Fruit fly (Drosophila melanogaster): ENCODE data around the gene Exo84.

Exo84 gene

dm6 chr3R:26030562-26030961 lies 21.5 kb downstream of the Exo84 start (continued):
- TF ChIP-seq yki (optimal IDR thresholded peaks at IDR 0.05) (no peak), abd-A (tag; optimal IDR thresholded peaks at IDR 0.05) (peak; percentile 52), kni (GFP tag; optimal IDR thresholded peaks at IDR 0.05) (peak; percentile 84), eyg (GFP tag; optimal IDR thresholded peaks at IDR 0.05) (no peak), Xrp1 (GFP tag; IDR thresholded peaks at IDR 0.05) (peak; percentile 11; the same call in 1 of the 2 replicates), CG17912 (GFP tag; optimal IDR thresholded peaks at IDR 0.05) (peak; percentile 10), CG3065 (GFP tag; optimal IDR thresholded peaks at IDR 0.05) (no peak), CG6272 (GFP tag; IDR thresholded peaks at IDR 0.05) (no peak), fru (optimal IDR thresholded peaks at IDR 0.05) (peak; percentile 63), tap (tag; optimal IDR thresholded peaks at IDR 0.05) (no peak), Nf-YC (tag; optimal IDR thresholded peaks at IDR 0.05) (no peak), al (GFP tag; IDR thresholded peaks at IDR 0.05) (no peak), jing (GFP tag; optimal IDR thresholded peaks at IDR 0.05) (no peak), ash1 (GFP tag; optimal IDR thresholded peaks at IDR 0.05) (no peak), h (optimal IDR thresholded peaks at IDR 0.05) (no peak), CG3847 (GFP tag; IDR thresholded peaks at IDR 0.05) (no peak), unpg (GFP tag; optimal IDR thresholded peaks at IDR 0.05) (no peak), hb (GFP tag; IDR thresholded peaks at IDR 0.05; ENCODE audit: partially characterized antibody) (no peak), CG1024 (GFP tag; IDR thresholded peaks at IDR 0.05) (no peak), Stat92E (GFP tag; optimal IDR thresholded peaks at IDR 0.05) (peak in 1 of 3 experiments; percentile 6), mld (GFP tag; IDR thresholded peaks at IDR 0.05; ENCODE audit: partially characterized antibody) (no peak), CG12219 (GFP tag; optimal IDR thresholded peaks at IDR 0.05) (no peak), CG17829 (tag; optimal IDR thresholded peaks at IDR 0.05) (no peak), mam (GFP tag; optimal IDR thresholded peaks at IDR 0.05) (no peak), CG16779 (GFP tag; IDR thresholded peaks at IDR 0.05) (no peak), Abd-B (GFP tag; optimal IDR thresholded peaks at IDR 0.05) (no peak), CTCF (GFP tag; optimal IDR thresholded peaks at IDR 0.05) (no peak), gsb (GFP tag; IDR thresholded peaks at IDR 0.05) (no peak), pzg (GFP tag; optimal IDR thresholded peaks at IDR 0.05) (no peak), Awh (GFP tag; IDR thresholded peaks at IDR 0.05) (no peak), CG4707 (GFP tag; optimal IDR thresholded peaks at IDR 0.05) (no peak), CG9437 (GFP tag; optimal IDR thresholded peaks at IDR 0.05) (no peak), CG34224 (GFP tag; IDR thresholded peaks at IDR 0.05; ENCODE audit: partially characterized antibody) (no peak), D (optimal IDR thresholded peaks at IDR 0.05) (no peak), D (GFP tag; optimal IDR thresholded peaks at IDR 0.05) (no peak), chm (GFP tag; IDR thresholded peaks at IDR 0.05) (peak; percentile 44; the same call in 1 of the 2 replicates), CG11723 (GFP tag; optimal IDR thresholded peaks at IDR 0.05) (no peak), zen (tag; optimal IDR thresholded peaks at IDR 0.05) (peak; percentile 97), sob (GFP tag; IDR thresholded peaks at IDR 0.05) (no peak), pros (GFP tag; optimal IDR thresholded peaks at IDR 0.05) (peak; percentile 75), ssp (GFP tag; IDR thresholded peaks at IDR 0.05) (no peak), Ssrp (tag; optimal IDR thresholded peaks at IDR 0.05) (no peak), Dll (GFP tag; IDR thresholded peaks at IDR 0.05; ENCODE audit: partially characterized antibody) (no peak), z (GFP tag; IDR thresholded peaks at IDR 0.05) (no peak), CG6683 (GFP tag; optimal IDR thresholded peaks at IDR 0.05) (no peak), Aef1 (GFP tag; IDR thresholded peaks at IDR 0.05) (no peak), CG8281 (tag; optimal IDR thresholded peaks at IDR 0.05) (peak; percentile 100), Spps (tag; optimal IDR thresholded peaks at IDR 0.05) (no peak), twi (tag; optimal IDR thresholded peaks at IDR 0.05) (peak; percentile 79), exex (tag; optimal IDR thresholded peaks at IDR 0.05) (no peak), Chrac-16 (GFP tag; optimal IDR thresholded peaks at IDR 0.05) (no peak), hth (optimal IDR thresholded peaks at IDR 0.05) (peak; percentile 66), CG42726 (GFP tag; IDR thresholded peaks at IDR 0.05; ENCODE audit: partially characterized antibody) (no peak)

Data from whole organism, embryonic.